Fruit fly (Drosophila melanogaster): Measurements from ENCODE around the gene Naa15-16.
A peak's percentile ranks its signal among the peaks of the same experiment; 100 is the strongest.

Naa15-16 gene

DNA sequence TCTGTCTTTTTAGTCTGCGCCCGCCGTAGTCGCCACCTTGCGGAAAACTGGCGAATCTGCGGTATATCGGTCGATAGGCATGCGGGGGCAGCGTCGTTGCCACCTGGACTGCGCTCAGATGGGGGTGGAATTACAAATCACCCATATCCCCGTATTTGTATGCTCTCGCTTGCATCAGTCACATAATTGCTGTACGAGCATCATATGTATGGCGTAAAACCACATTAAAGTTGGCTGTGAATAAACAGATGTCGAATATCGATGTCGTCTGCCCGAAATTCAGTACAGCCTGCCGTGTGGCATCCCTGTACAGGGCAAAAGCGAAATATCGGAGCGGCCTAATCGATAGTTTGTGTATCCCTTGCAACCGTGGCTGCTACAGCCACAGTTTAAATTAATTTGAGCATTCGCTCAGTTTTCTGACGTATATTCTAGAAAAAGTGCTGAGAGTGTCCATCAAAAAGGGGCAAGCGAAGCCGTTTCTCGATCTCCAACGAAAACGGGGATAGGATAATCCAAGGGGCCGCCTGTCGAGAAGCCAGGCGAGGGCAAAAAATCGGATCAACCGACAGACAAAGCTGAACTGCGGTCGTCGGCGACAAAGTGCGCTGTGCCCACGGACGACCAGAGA is 42.1 kb downstream of the Naa15-16 start, which contains the start of the genes Idh3a and CoRest (continued):
- TF ChIP-seq peb (GFP tag; IDR thresholded peaks at IDR 0.05) (no peak), Nf-YB (GFP tag; optimal IDR thresholded peaks at IDR 0.05) (no peak), Kr (GFP tag; optimal IDR thresholded peaks at IDR 0.05) (no peak), lmd (GFP tag; IDR thresholded peaks at IDR 0.05) (no peak), croc (GFP tag; conservative IDR thresholded peaks at IDR 0.05) (no peak), aop (GFP tag; IDR thresholded peaks at IDR 0.05) (no peak), gem (tag; optimal IDR thresholded peaks at IDR 0.05) (no peak), ash1 (GFP tag; optimal IDR thresholded peaks at IDR 0.05) (no peak), seq (GFP tag; IDR thresholded peaks at IDR 0.05) (peak; percentile 67), CG2199 (GFP tag; IDR thresholded peaks at IDR 0.05) (no peak), HmgD (GFP tag; optimal IDR thresholded peaks at IDR 0.05) (peak; percentile 49), kah (GFP tag; optimal IDR thresholded peaks at IDR 0.05) (no peak), lilli (GFP tag; optimal IDR thresholded peaks at IDR 0.05) (peak; percentile 15), amos (GFP tag; IDR thresholded peaks at IDR 0.05; ENCODE audit: partially characterized antibody) (peak; percentile 69), CG3995 (GFP tag; optimal IDR thresholded peaks at IDR 0.05) (peak; percentile 8), Antp (GFP tag; optimal IDR thresholded peaks at IDR 0.05) (peak; percentile 10), Tbp (GFP tag; optimal IDR thresholded peaks at IDR 0.05) (no peak), phol (tag; optimal IDR thresholded peaks at IDR 0.05) (peak; percentile 58), CG10209 (GFP tag; optimal IDR thresholded peaks at IDR 0.05) (no peak), CG4707 (GFP tag; optimal IDR thresholded peaks at IDR 0.05) (no peak), Nf-YC (tag; optimal IDR thresholded peaks at IDR 0.05) (peak; percentile 2), CG11560 (tag; IDR thresholded peaks at IDR 0.05) (peak; percentile 57; the same call in 1 of the 3 replicates), ac (GFP tag; optimal IDR thresholded peaks at IDR 0.05) (no peak), emc (GFP tag; optimal IDR thresholded peaks at IDR 0.05) (no peak), CG12391 (tag; optimal IDR thresholded peaks at IDR 0.05) (no peak), ftz-f1 (GFP tag; optimal IDR thresholded peaks at IDR 0.05) (no peak), Atf3 (GFP tag; optimal IDR thresholded peaks at IDR 0.05) (no peak), CG15514 (GFP tag; optimal IDR thresholded peaks at IDR 0.05) (peak; percentile 77), CG18476 (GFP tag; optimal IDR thresholded peaks at IDR 0.05) (no peak), Deaf1 (tag; optimal IDR thresholded peaks at IDR 0.05) (no peak), otp (GFP tag; IDR thresholded peaks at IDR 0.05) (no peak), unc-4 (GFP tag; IDR thresholded peaks at IDR 0.05; ENCODE audit: partially characterized antibody) (peak; percentile 76), CG6854 (GFP tag; optimal IDR thresholded peaks at IDR 0.05) (no peak), Sin3A (optimal IDR thresholded peaks at IDR 0.05) (peak; percentile 99), MESR4 (GFP tag; optimal IDR thresholded peaks at IDR 0.05) (peak; percentile 8), CG15696 (tag; optimal IDR thresholded peaks at IDR 0.05) (no peak), Nf-YA (GFP tag; IDR thresholded peaks at IDR 0.05) (no peak), salm (tag; optimal IDR thresholded peaks at IDR 0.05) (no peak), CG34224 (GFP tag; IDR thresholded peaks at IDR 0.05; ENCODE audit: partially characterized antibody) (peak; percentile 46; the same call in 2 of the 3 replicates), pfk (GFP tag; optimal IDR thresholded peaks at IDR 0.05) (no peak), NfI (GFP tag; optimal IDR thresholded peaks at IDR 0.05) (no peak), Scr (GFP tag; IDR thresholded peaks at IDR 0.05; ENCODE audit: partially characterized antibody) (peak; percentile 81), CG17829 (tag; optimal IDR thresholded peaks at IDR 0.05) (peak; percentile 33), repo (GFP tag; optimal IDR thresholded peaks at IDR 0.05) (no peak), CG14860 (GFP tag; IDR thresholded peaks at IDR 0.05; ENCODE audit: partially characterized antibody) (peak; percentile 68; the same call in 2 of the 3 replicates), schlank (tag; optimal IDR thresholded peaks at IDR 0.05) (no peak), wdn (GFP tag; IDR thresholded peaks at IDR 0.05) (no peak), CG33213 (GFP tag; optimal IDR thresholded peaks at IDR 0.05) (no peak), CG8924 (tag; optimal IDR thresholded peaks at IDR 0.05) (no peak), Hsf (GFP tag; optimal IDR thresholded peaks at IDR 0.05) (peak; percentile 29)

All from whole organism, embryonic.